Worm (Caenorhabditis elegans) whole organism, L3 larva: ENCODE measurements around the gene C15C8.8.

Experiments used
- lin-15B ChIP-seq: fragments of 150-350 bp; optimal IDR thresholded peaks from 2 replicates; lab custom pipeline; 2014; ENCODE audit warnings: missing biosample characterization, missing genetic modification characterization
- mml-1 ChIP-seq: fragments of 150-350 bp; sonication (generic microtip); optimal IDR thresholded peaks from 3 replicates; lab custom pipeline; 2014; ENCODE audit warnings: missing biosample characterization, missing genetic modification characterization
- ztf-11 ChIP-seq: fragments of 150-350 bp; optimal IDR thresholded peaks from 2 replicates; lab custom pipeline; 2014; ENCODE audit warnings: missing biosample characterization, missing genetic modification characterization

DNA sequence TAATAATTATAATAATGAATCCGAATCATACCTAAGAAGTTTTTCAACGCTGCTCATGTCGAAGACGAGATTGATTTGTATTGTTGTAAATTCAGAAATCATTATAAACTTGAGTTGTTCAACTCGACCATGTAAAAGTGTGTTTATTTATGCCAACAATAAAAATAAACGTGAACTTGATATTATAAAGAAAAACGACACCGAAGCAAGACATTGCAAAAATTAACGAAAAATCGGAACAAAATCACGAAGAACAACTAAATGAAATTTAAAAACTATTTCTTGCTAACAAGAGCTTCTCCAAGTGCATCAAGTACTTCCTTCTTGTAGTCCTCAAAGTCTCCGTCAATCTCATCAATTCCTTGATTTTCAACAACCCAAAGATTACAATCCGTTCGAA is 8.6 kb upstream of the C15C8.8 start, which contains the start of gene F18E2.15:
- TF ChIP-seq lin-15B (tag; lab: Kevin White, UChicago) (no peak), ztf-11 (no peak), mml-1 (tag; lab: Kevin White, UChicago) (no peak)
